Worm (Caenorhabditis elegans) whole organism, midembryonic: Measurements from ENCODE around the gene casy-1.
A peak's percentile ranks its signal among the peaks of the same experiment; 100 is the strongest.

Experiments
- T22C8.4 ChIP-seq: fragments of 200-800 bp; sonication (Bioruptor generic); IDR thresholded peaks from 2 replicates; pipeline ENCODE4 v1.3.6; 2022; ENCODE audit warnings: missing genetic modification characterization, missing compliant biosample characterization
- med-1 ChIP-seq: sonication (generic microtip); optimal IDR thresholded peaks from 2 replicates; lab custom pipeline; 2017; ENCODE audit warnings: missing genetic modification characterization, mild to moderate bottlenecking, missing compliant biosample characterization, antibody characterized with exemption, missing genetic modification reagents; ENCODE audit not compliant: insufficient read depth
- tab-1 ChIP-seq: fragments of 200-800 bp; sonication (Bioruptor generic); IDR thresholded peaks from 2 replicates; pipeline ENCODE4 v1.3.6; 2022; ENCODE audit warnings: missing genetic modification characterization, missing compliant biosample characterization
- ztf-29 ChIP-seq: fragments of 200-800 bp; sonication (Bioruptor generic); IDR thresholded peaks from 2 replicates; pipeline ENCODE4 v1.3.6; 2022; ENCODE audit warnings: missing genetic modification reagents, missing genetic modification characterization, missing compliant biosample characterization

ce11 chrII:5933133-5933532 is 23.4 kb downstream of the casy-1 start:
- TF ChIP-seq tab-1 (GFP tag; lab: Robert Waterston, UW) (0 out of 2 replicates have a peak, but pooled peaks have one; percentile 59), ztf-29 (GFP tag; lab: Robert Waterston, UW) (no peak), med-1 (no peak), T22C8.4 (GFP tag; lab: Robert Waterston, UW) (no peak)
